Fruit fly (Drosophila melanogaster) whole organism, embryonic: Measurements from ENCODE around the gene CG43402.

Source experiments
- Ada2b ChIP-seq: fragments of 200-800 bp; sonication (Bioruptor generic); IDR thresholded peaks from 2 replicates; pipeline ENCODE4 v1.3.6; 2022; ENCODE audit warnings: missing biosample characterization, missing genetic modification characterization
- Adf1 ChIP-seq: fragments of 200-800 bp; sonication (Bioruptor generic); IDR thresholded peaks from 2 replicates; pipeline ENCODE4 v1.3.6; 2022; ENCODE audit warnings: missing biosample characterization, missing genetic modification characterization
- Atf3 ChIP-seq: fragments of 200-800 bp; sonication (Bioruptor generic); optimal IDR thresholded peaks from 3 replicates; lab custom pipeline; 2016; ENCODE audit warnings: missing biosample characterization, missing genetic modification characterization
- Awh ChIP-seq: fragments of 200-800 bp; sonication (Bioruptor generic); IDR thresholded peaks from 2 replicates; pipeline ENCODE4, ENCODE4 v1.3.6; 2022; ENCODE audit warnings: missing biosample characterization, missing genetic modification characterization
- Bdp1 ChIP-seq: fragments of 200-800 bp; sonication (Bioruptor generic); optimal IDR thresholded peaks from 3 replicates; lab custom pipeline; 2016; ENCODE audit warnings: missing biosample characterization, missing genetic modification characterization
- CG11247 ChIP-seq: fragments of 200-800 bp; sonication (Bioruptor generic); IDR thresholded peaks from 2 replicates; pipeline ENCODE4 v1.3.6; 2022; ENCODE audit warnings: missing biosample characterization, missing genetic modification characterization
- CG12299 ChIP-seq: fragments of 200-800 bp; sonication (Bioruptor generic); optimal IDR thresholded peaks from 2 replicates; lab custom pipeline; 2018; ENCODE audit warnings: missing biosample characterization, mild to moderate bottlenecking, missing genetic modification characterization
- CG14860 ChIP-seq: fragments of 200-800 bp; sonication (Bioruptor generic); IDR thresholded peaks from 3 replicates; pipeline ENCODE4 v1.3.6; 2022; ENCODE audit warnings: missing biosample characterization, missing genetic modification characterization; ENCODE audit not compliant: partially characterized antibody
- CG17802 ChIP-seq: fragments of 200-800 bp; sonication (Bioruptor generic); optimal IDR thresholded peaks from 2 replicates; lab custom pipeline; 2018; ENCODE audit warnings: missing biosample characterization, mild to moderate bottlenecking, missing genetic modification characterization, moderate library complexity
- CG18262 ChIP-seq: fragments of 200-800 bp; optimal IDR thresholded peaks from 3 replicates; lab custom pipeline; 2019; ENCODE audit warnings: missing biosample characterization, mild to moderate bottlenecking, missing genetic modification characterization, moderate library complexity
- CG31388 ChIP-seq: fragments of 200-800 bp; sonication (Bioruptor generic); optimal IDR thresholded peaks from 2 replicates; lab custom pipeline; 2016; ENCODE audit warnings: missing biosample characterization, missing genetic modification characterization
- CG32767 ChIP-seq: fragments of 200-800 bp; sonication (Bioruptor generic); IDR thresholded peaks from 2 replicates; pipeline ENCODE4 v1.3.6; 2022; ENCODE audit warnings: missing biosample characterization, missing genetic modification characterization
- CG34376 ChIP-seq: fragments of 200-800 bp; sonication (Bioruptor generic); optimal IDR thresholded peaks from 2 replicates; lab custom pipeline; 2018; ENCODE audit warnings: missing biosample characterization, mild to moderate bottlenecking, missing genetic modification characterization
- CG6791 ChIP-seq: fragments of 200-800 bp; sonication (Bioruptor generic); IDR thresholded peaks from 3 replicates; pipeline ENCODE4 v1.3.6; 2022; ENCODE audit warnings: missing biosample characterization, missing genetic modification characterization; ENCODE audit not compliant: partially characterized antibody
- CG6813 ChIP-seq: fragments of 200-800 bp; sonication (Bioruptor generic); optimal IDR thresholded peaks from 2 replicates; lab custom pipeline; 2017; ENCODE audit warnings: missing biosample characterization, missing genetic modification characterization, mild to moderate bottlenecking, moderate library complexity, missing genetic modification reagents
- CG9817 ChIP-seq: fragments of 200-800 bp; sonication (Bioruptor generic); optimal IDR thresholded peaks from 2 replicates; lab custom pipeline; 2018; ENCODE audit warnings: missing biosample characterization, mild to moderate bottlenecking, missing genetic modification characterization, moderate library complexity
- Dref ChIP-seq: fragments of 200-800 bp; sonication (Bioruptor generic); IDR thresholded peaks from 2 replicates; pipeline ENCODE4 v1.3.6; 2022; ENCODE audit warnings: missing biosample characterization, missing genetic modification characterization
- Ets97D ChIP-seq: fragments of 200-800 bp; sonication (Bioruptor generic); optimal IDR thresholded peaks from 3 replicates; lab custom pipeline; 2016; ENCODE audit warnings: missing biosample characterization, missing genetic modification characterization
- H15 ChIP-seq: fragments of 200-800 bp; sonication (Bioruptor generic); IDR thresholded peaks from 3 replicates; pipeline ENCODE4 v1.3.6; 2022; ENCODE audit warnings: missing biosample characterization, missing genetic modification characterization
- Hey ChIP-seq: fragments of 200-800 bp; sonication (Bioruptor generic); optimal IDR thresholded peaks from 3 replicates; lab custom pipeline; 2018; ENCODE audit warnings: missing biosample characterization, mild to moderate bottlenecking, missing genetic modification characterization
- Myb ChIP-seq: fragments of 200-800 bp; sonication (Bioruptor generic); optimal IDR thresholded peaks from 2 replicates; lab custom pipeline; 2016; ENCODE audit warnings: missing biosample characterization, missing genetic modification characterization
- NfI ChIP-seq: fragments of 200-800 bp; sonication (Bioruptor generic); optimal IDR thresholded peaks from 3 replicates; lab custom pipeline; 2018; ENCODE audit warnings: missing biosample characterization, mild to moderate bottlenecking, missing genetic modification characterization, moderate library complexity
- PHDP ChIP-seq: fragments of 200-800 bp; sonication (Bioruptor generic); optimal IDR thresholded peaks from 3 replicates; lab custom pipeline; 2018; ENCODE audit warnings: missing biosample characterization, mild to moderate bottlenecking, missing genetic modification characterization, moderate library complexity
- Rfx ChIP-seq: fragments of 200-800 bp; sonication (Bioruptor generic); IDR thresholded peaks from 2 replicates; pipeline ENCODE4 v1.3.6; 2022; ENCODE audit warnings: missing biosample characterization, missing genetic modification characterization
- Scr ChIP-seq: fragments of 200-800 bp; sonication (Bioruptor generic); IDR thresholded peaks from 2 replicates; pipeline ENCODE4 v1.3.6; 2022; ENCODE audit warnings: missing biosample characterization, missing genetic modification characterization; ENCODE audit not compliant: partially characterized antibody
- ab ChIP-seq: fragments of 200-800 bp; sonication (Bioruptor generic); optimal IDR thresholded peaks from 2 replicates; lab custom pipeline; 2016; ENCODE audit warnings: missing biosample characterization, missing genetic modification characterization
- ase ChIP-seq: fragments of 200-800 bp; sonication (Bioruptor generic); IDR thresholded peaks from 3 replicates; pipeline ENCODE4 v1.3.6; 2022; ENCODE audit warnings: missing biosample characterization, missing genetic modification characterization
- btn ChIP-seq: fragments of 200-800 bp; sonication (Bioruptor generic); optimal IDR thresholded peaks from 2 replicates; lab custom pipeline; 2016; ENCODE audit warnings: missing biosample characterization, missing genetic modification characterization
- ci ChIP-seq: fragments of 200-800 bp; sonication (Bioruptor generic); IDR thresholded peaks from 3 replicates; pipeline ENCODE4 v1.3.6; 2022; ENCODE audit warnings: missing biosample characterization, missing genetic modification characterization
- exex ChIP-seq: fragments of 200-800 bp; sonication (Bioruptor generic); optimal IDR thresholded peaks from 4 replicates; lab custom pipeline; 2018; ENCODE audit warnings: missing biosample characterization, mild to moderate bottlenecking, missing genetic modification characterization, moderate library complexity
- eyg ChIP-seq: fragments of 200-800 bp; sonication (Bioruptor generic); optimal IDR thresholded peaks from 3 replicates; lab custom pipeline; 2016; ENCODE audit warnings: missing biosample characterization, missing genetic modification characterization
- gro ChIP-seq: fragments of 200-800 bp; sonication (Bioruptor generic); optimal IDR thresholded peaks from 2 replicates; lab custom pipeline; 2016; ENCODE audit warnings: missing biosample characterization, missing genetic modification characterization
- ham ChIP-seq: fragments of 200-800 bp; sonication (Bioruptor generic); IDR thresholded peaks from 2 replicates; pipeline ENCODE4 v1.3.6; 2022; ENCODE audit warnings: missing biosample characterization, missing genetic modification characterization
- hb ChIP-seq: fragments of 200-800 bp; sonication (Bioruptor generic); IDR thresholded peaks from 3 replicates; pipeline ENCODE4 v1.3.6; 2022; ENCODE audit warnings: missing biosample characterization, missing genetic modification characterization; ENCODE audit not compliant: partially characterized antibody
- kni ChIP-seq: fragments of 200-800 bp; sonication (Bioruptor generic); optimal IDR thresholded peaks from 3 replicates; lab custom pipeline; 2017; ENCODE audit warnings: mild to moderate bottlenecking, missing biosample characterization, missing genetic modification reagents, missing genetic modification characterization
- lov ChIP-seq, 2 experiments: fragments of 200-800 bp in 1 of 2; fragments of >200 bp in 1 of 2; sonication (Bioruptor generic) in 1 of 2; IDR thresholded peaks in 1 of 2; optimal IDR thresholded peaks in 1 of 2; 2 replicates in 1 of 2; 3 replicates in 1 of 2; pipeline versions ENCODE4 v1.3.6 to Lab custom; 2017 to 2022; ENCODE audit warnings: missing biosample characterization in 1 of 2, missing genetic modification characterization in 1 of 2
- nmo ChIP-seq: fragments of 200-800 bp; sonication (Bioruptor generic); optimal IDR thresholded peaks from 2 replicates; lab custom pipeline; 2018; ENCODE audit warnings: missing biosample characterization, mild to moderate bottlenecking, missing genetic modification characterization, moderate library complexity
- p53 ChIP-seq: fragments of 200-800 bp; sonication (Bioruptor generic); optimal IDR thresholded peaks from 2 replicates; lab custom pipeline; 2016; ENCODE audit warnings: missing biosample characterization, missing genetic modification characterization
- pb ChIP-seq: fragments of 200-800 bp; sonication (Bioruptor generic); optimal IDR thresholded peaks from 3 replicates; lab custom pipeline; 2016; ENCODE audit warnings: missing biosample characterization, missing genetic modification characterization
- prd ChIP-seq, 3 experiments: fragments of >200 bp in 2 of 3; fragments of 200-800 bp in 1 of 3; sonication (Bioruptor generic) in 1 of 3; optimal IDR thresholded peaks in 2 of 3; IDR thresholded peaks in 1 of 3; 2 replicates in 2 of 3; 3 replicates in 1 of 3; pipeline versions ENCODE4 v1.3.6 to Lab custom; 2017 to 2022; ENCODE audit warnings: missing biosample characterization in 1 of 3, missing genetic modification characterization in 1 of 3
- repo ChIP-seq: fragments of 200-800 bp; sonication (Bioruptor generic); optimal IDR thresholded peaks from 2 replicates; lab custom pipeline; 2016; ENCODE audit warnings: missing biosample characterization, missing genetic modification characterization
- rib ChIP-seq: fragments of 200-800 bp; sonication (Bioruptor generic); IDR thresholded peaks from 2 replicates; pipeline ENCODE4 v1.3.6; 2022; ENCODE audit warnings: missing biosample characterization, missing genetic modification characterization
- row ChIP-seq: fragments of 200-800 bp; sonication (Bioruptor generic); IDR thresholded peaks from 3 replicates; pipeline ENCODE4 v1.3.6; 2022; ENCODE audit warnings: missing biosample characterization, missing genetic modification characterization
- scrt ChIP-seq: fragments of 200-800 bp; sonication (Bioruptor generic); optimal IDR thresholded peaks from 2 replicates; lab custom pipeline; 2018; ENCODE audit warnings: missing biosample characterization, mild to moderate bottlenecking, missing genetic modification characterization, moderate library complexity
- sens-2 ChIP-seq: fragments of 200-800 bp; sonication (Bioruptor generic); IDR thresholded peaks from 2 replicates; pipeline ENCODE4 v1.3.6; 2022; ENCODE audit warnings: missing biosample characterization, missing genetic modification characterization
- sim ChIP-seq: fragments of 200-800 bp; sonication (Bioruptor generic); IDR thresholded peaks from 2 replicates; pipeline ENCODE4 v1.3.6; 2022; ENCODE audit warnings: missing biosample characterization, missing genetic modification characterization
- so ChIP-seq: fragments of 200-800 bp; sonication (Bioruptor generic); IDR thresholded peaks from 3 replicates; pipeline ENCODE4 v1.3.6; 2022; ENCODE audit warnings: missing biosample characterization, missing genetic modification characterization
- tna ChIP-seq: fragments of 200-800 bp; sonication (Bioruptor generic); IDR thresholded peaks from 2 replicates; pipeline ENCODE4 v1.3.6; 2022; ENCODE audit warnings: missing biosample characterization, missing genetic modification characterization; ENCODE audit not compliant: partially characterized antibody
- tx ChIP-seq: fragments of 200-800 bp; sonication (Bioruptor generic); optimal IDR thresholded peaks from 2 replicates; lab custom pipeline; 2016; ENCODE audit warnings: missing biosample characterization, missing genetic modification characterization
- wek ChIP-seq: fragments of 200-800 bp; sonication (Bioruptor generic); optimal IDR thresholded peaks from 3 replicates; lab custom pipeline; 2018; ENCODE audit warnings: missing biosample characterization, mild to moderate bottlenecking, missing genetic modification characterization, moderate library complexity

The CG43402 gene

DNA sequence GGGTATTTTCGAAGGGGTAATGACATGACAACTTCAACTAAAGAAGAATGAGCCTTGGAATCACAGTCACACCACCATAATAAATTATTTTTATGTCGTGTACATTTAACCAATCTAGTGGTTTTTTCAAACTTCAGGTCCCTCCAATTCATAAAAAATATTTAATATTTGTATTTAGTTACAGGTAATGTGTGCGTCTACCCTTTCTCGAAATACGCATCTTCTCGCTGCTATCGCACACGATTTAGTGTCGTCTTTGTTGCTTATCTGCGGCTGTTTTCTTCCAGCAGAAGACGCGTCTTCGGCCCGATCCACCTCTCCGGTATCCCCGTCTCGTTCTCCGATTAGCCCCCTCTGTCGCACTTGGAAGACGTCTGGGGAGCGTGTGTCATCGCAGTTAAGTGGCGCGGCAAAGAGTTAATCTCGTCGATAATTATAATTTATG is 15.6 kb upstream of the CG43402 start (continued):
- TF ChIP-seq tx (GFP tag; lab: Kevin White, UChicago) (no peak), CG6791 (GFP tag; lab: Robert Waterston, UW) (no peak), CG31388 (GFP tag; lab: Kevin White, UChicago) (no peak), sens-2 (GFP tag; lab: Robert Waterston, UW) (peak; percentile 56; the same call in 1 of the 2 replicates), CG9817 (tag; lab: Kevin White, UChicago) (peak; percentile 12), CG17802 (tag; lab: Kevin White, UChicago) (peak; percentile 49), Scr (GFP tag; lab: Robert Waterston, UW) (no peak), CG18262 (tag; lab: Kevin White, UChicago) (peak; percentile 89), Rfx (GFP tag; lab: Robert Waterston, UW) (peak; percentile 49; the same call in 1 of the 2 replicates), ham (GFP tag; lab: Robert Waterston, UW) (no peak), pb (no peak), CG11247 (GFP tag; lab: Robert Waterston, UW) (peak; percentile 24; the same call in 1 of the 2 replicates), PHDP (tag; lab: Kevin White, UChicago) (peak; percentile 65), wek (GFP tag; lab: Kevin White, UChicago) (no peak), Adf1 (no peak), kni (GFP tag; lab: Kevin White, UChicago) (no peak), H15 (GFP tag; lab: Robert Waterston, UW) (peak; percentile 86), so (GFP tag; lab: Robert Waterston, UW) (peak; percentile 71; the same call in 1 of the 3 replicates), CG34376 (no peak), rib (GFP tag; lab: Robert Waterston, UW) (no peak), prd (optimal IDR thresholded peaks at IDR 0.05; lab: Kevin White, UChicago) (no peak), prd (GFP tag; IDR thresholded peaks at IDR 0.05; lab: Robert Waterston, UW) (peak; percentile 85), eyg (no peak), sim (GFP tag; lab: Robert Waterston, UW) (peak; percentile 39; the same call in 1 of the 2 replicates), NfI (GFP tag; lab: Kevin White, UChicago) (peak; percentile 41), CG32767 (GFP tag; lab: Robert Waterston, UW) (peak; percentile 26; the same call in 1 of the 2 replicates), Atf3 (GFP tag; lab: Kevin White, UChicago) (peak; percentile 31), Awh (peak; percentile 68), Ada2b (peak; percentile 50; the same call in 1 of the 2 replicates), hb (no peak), btn (GFP tag; lab: Kevin White, UChicago) (no peak), Ets97D (GFP tag; lab: Kevin White, UChicago) (no peak), exex (tag; lab: Kevin White, UChicago) (no peak), ab (GFP tag; lab: Kevin White, UChicago) (peak; percentile 16), nmo (peak; percentile 89), CG6813 (GFP tag; lab: Kevin White, UChicago) (peak; percentile 62), Hey (tag; lab: Kevin White, UChicago) (no peak), Dref (GFP tag; lab: Robert Waterston, UW) (no peak), ase (peak; percentile 56; the same call in 1 of the 3 replicates), repo (GFP tag; lab: Kevin White, UChicago) (peak; percentile 11), ci (GFP tag; lab: Robert Waterston, UW) (peak; percentile 86), Bdp1 (peak; percentile 40), Myb (GFP tag; lab: Kevin White, UChicago) (no peak), tna (no peak), p53 (GFP tag; lab: Kevin White, UChicago) (no peak), lov (optimal IDR thresholded peaks at IDR 0.05; lab: Kevin White, UChicago) (no peak), lov (GFP tag; IDR thresholded peaks at IDR 0.05; lab: Robert Waterston, UW) (peak; percentile 72; the same call in 2 of the 3 replicates), scrt (GFP tag; lab: Kevin White, UChicago) (peak; percentile 14), gro (GFP tag; lab: Kevin White, UChicago) (no peak), CG14860 (GFP tag; lab: Robert Waterston, UW) (no peak), row (GFP tag; lab: Robert Waterston, UW) (peak; percentile 87), CG12299 (tag; lab: Kevin White, UChicago) (no peak)
